Worm (Caenorhabditis elegans) whole organism, mixed stage, embryonic: ENCODE data around the gene F55C5.10.

Experiments
- M03D4.4 ChIP-seq: sonication (generic microtip); optimal IDR thresholded peaks from 2 replicates; lab custom pipeline; 2017; ENCODE audit warnings: mild to moderate bottlenecking, missing genetic modification characterization, missing compliant biosample characterization
- bed-3 ChIP-seq: fragments of 200-800 bp; sonication (Bioruptor generic); optimal IDR thresholded peaks from 3 replicates; lab custom pipeline; 2018; ENCODE audit warnings: mild to moderate bottlenecking, missing genetic modification characterization, moderate library complexity, missing compliant biosample characterization
- blmp-1 ChIP-seq: fragments of 150-350 bp; optimal IDR thresholded peaks from 2 replicates; lab custom pipeline; 2014; ENCODE audit warnings: missing biosample characterization, missing genetic modification characterization
- ceh-39 ChIP-seq: fragments of 150-350 bp; optimal IDR thresholded peaks from 2 replicates; lab custom pipeline; 2014; ENCODE audit warnings: missing biosample characterization, missing genetic modification characterization
- ceh-43 ChIP-seq: fragments of 200-800 bp; sonication (Bioruptor generic); optimal IDR thresholded peaks from 2 replicates; lab custom pipeline; 2018; ENCODE audit warnings: mild to moderate bottlenecking, missing genetic modification characterization, moderate library complexity, missing compliant biosample characterization
- ceh-83 ChIP-seq: fragments of 200-800 bp; sonication (Bioruptor generic); optimal IDR thresholded peaks from 2 replicates; lab custom pipeline; 2018; ENCODE audit warnings: mild to moderate bottlenecking, missing genetic modification characterization, missing compliant biosample characterization
- ces-1 ChIP-seq: fragments of 150-350 bp; optimal IDR thresholded peaks from 2 replicates; lab custom pipeline; 2014; ENCODE audit warnings: missing biosample characterization, missing genetic modification reagents, missing genetic modification characterization
- cnd-1 ChIP-seq: fragments of 200-800 bp; sonication (Bioruptor generic); optimal IDR thresholded peaks from 2 replicates; lab custom pipeline; 2018; ENCODE audit warnings: mild to moderate bottlenecking, missing genetic modification characterization, missing compliant biosample characterization
- drap-1 ChIP-seq: fragments of 200-800 bp; sonication (Bioruptor generic); optimal IDR thresholded peaks from 3 replicates; lab custom pipeline; 2018; ENCODE audit warnings: mild to moderate bottlenecking, missing genetic modification characterization, missing compliant biosample characterization
- elt-1 ChIP-seq: sonication (generic microtip); optimal IDR thresholded peaks from 2 replicates; lab custom pipeline; 2017; ENCODE audit warnings: missing genetic modification characterization, mild to moderate bottlenecking, missing compliant biosample characterization, antibody characterized with exemption, moderate library complexity, borderline replicate concordance; ENCODE audit not compliant: insufficient read depth
- elt-3 ChIP-seq: fragments of 150-350 bp; optimal IDR thresholded peaks from 2 replicates; lab custom pipeline; 2014; ENCODE audit warnings: missing biosample characterization, missing genetic modification characterization
- flh-1 ChIP-seq: fragments of 200-800 bp; sonication (Bioruptor generic); optimal IDR thresholded peaks from 2 replicates; lab custom pipeline; 2018; ENCODE audit warnings: mild to moderate bottlenecking, missing genetic modification characterization, moderate library complexity, missing compliant biosample characterization
- ham-2 ChIP-seq: fragments of 200-800 bp; sonication (Bioruptor generic); optimal IDR thresholded peaks from 2 replicates; lab custom pipeline; 2018; ENCODE audit warnings: mild to moderate bottlenecking, missing genetic modification characterization, missing compliant biosample characterization
- hlh-1 ChIP-seq: fragments of 150-350 bp; optimal IDR thresholded peaks from 2 replicates; lab custom pipeline; 2014; ENCODE audit warnings: missing biosample characterization, missing genetic modification reagents, missing genetic modification characterization
- lin-13 ChIP-seq: fragments of 150-350 bp; optimal IDR thresholded peaks from 2 replicates; lab custom pipeline; 2014; ENCODE audit warnings: missing biosample characterization, missing genetic modification characterization
- lin-32 ChIP-seq: fragments of 200-800 bp; sonication (Bioruptor generic); optimal IDR thresholded peaks from 2 replicates; lab custom pipeline; 2018; ENCODE audit warnings: mild to moderate bottlenecking, missing genetic modification characterization, missing compliant biosample characterization
- lsy-2 ChIP-seq: fragments of 150-350 bp; optimal IDR thresholded peaks from 2 replicates; lab custom pipeline; 2014; ENCODE audit warnings: missing biosample characterization, missing genetic modification characterization
- mab-5 ChIP-seq: fragments of 150-350 bp; optimal IDR thresholded peaks from 2 replicates; lab custom pipeline; 2014; ENCODE audit warnings: missing biosample characterization, missing genetic modification characterization
- mep-1 ChIP-seq: fragments of 150-350 bp; optimal IDR thresholded peaks from 2 replicates; lab custom pipeline; 2017; ENCODE audit warnings: missing biosample characterization, missing genetic modification reagents, missing genetic modification characterization, inconsistent platforms
- mls-2 ChIP-seq: sonication (generic microtip); optimal IDR thresholded peaks from 2 replicates; lab custom pipeline; 2016; ENCODE audit warnings: mild to moderate bottlenecking, missing genetic modification characterization, moderate library complexity, missing compliant biosample characterization
- nhr-12 ChIP-seq: fragments of 150-350 bp; optimal IDR thresholded peaks from 2 replicates; lab custom pipeline; 2014; ENCODE audit warnings: missing biosample characterization, missing genetic modification characterization
- nhr-2 ChIP-seq: fragments of 150-350 bp; optimal IDR thresholded peaks from 2 replicates; lab custom pipeline; 2014; ENCODE audit warnings: missing biosample characterization, missing genetic modification characterization
- nhr-237 ChIP-seq: fragments of 150-350 bp; optimal IDR thresholded peaks from 2 replicates; lab custom pipeline; 2014; ENCODE audit warnings: missing biosample characterization, missing genetic modification characterization
- nhr-28 ChIP-seq: fragments of 150-350 bp; optimal IDR thresholded peaks from 2 replicates; lab custom pipeline; 2014; ENCODE audit warnings: missing biosample characterization, missing genetic modification characterization
- nhr-76 ChIP-seq: sonication (generic microtip); optimal IDR thresholded peaks from 2 replicates; lab custom pipeline; 2017; ENCODE audit warnings: missing biosample characterization, missing genetic modification characterization
- pha-4 ChIP-seq: fragments of 150-350 bp; optimal IDR thresholded peaks from 2 replicates; lab custom pipeline; 2018; ENCODE audit warnings: missing biosample characterization, missing genetic modification reagents, missing genetic modification characterization
- sem-2 ChIP-seq: fragments of 200-800 bp; sonication (Bioruptor generic); optimal IDR thresholded peaks from 2 replicates; lab custom pipeline; 2018; ENCODE audit warnings: mild to moderate bottlenecking, missing genetic modification characterization, missing compliant biosample characterization
- snpc-4 ChIP-seq: fragments of 150-350 bp; optimal IDR thresholded peaks from 2 replicates; lab custom pipeline; 2014; ENCODE audit warnings: missing biosample characterization, missing genetic modification characterization
- sptf-1 ChIP-seq: sonication (generic microtip); optimal IDR thresholded peaks from 2 replicates; lab custom pipeline; 2017; ENCODE audit warnings: mild to moderate bottlenecking, missing genetic modification characterization, moderate library complexity, missing compliant biosample characterization
- tbx-8 ChIP-seq: fragments of 200-800 bp; sonication (Bioruptor generic); optimal IDR thresholded peaks from 2 replicates; lab custom pipeline; 2018; ENCODE audit warnings: mild to moderate bottlenecking, missing genetic modification characterization, moderate library complexity, missing compliant biosample characterization
- unc-120 ChIP-seq: sonication (generic microtip); optimal IDR thresholded peaks from 2 replicates; lab custom pipeline; 2017; ENCODE audit warnings: missing genetic modification characterization, missing compliant biosample characterization; ENCODE audit not compliant: poor library complexity, severe bottlenecking
- unc-39 ChIP-seq: fragments of 150-350 bp; optimal IDR thresholded peaks from 2 replicates; lab custom pipeline; 2014; ENCODE audit warnings: missing biosample characterization, missing genetic modification characterization
- unc-62 ChIP-seq: fragments of 150-350 bp; optimal IDR thresholded peaks from 2 replicates; lab custom pipeline; 2014; ENCODE audit warnings: missing biosample characterization, missing genetic modification reagents, missing genetic modification characterization
- zip-8 ChIP-seq: fragments of 150-350 bp; optimal IDR thresholded peaks from 2 replicates; lab custom pipeline; 2014; ENCODE audit warnings: missing biosample characterization, missing genetic modification characterization
- ztf-11 ChIP-seq: fragments of 150-350 bp; optimal IDR thresholded peaks from 2 replicates; lab custom pipeline; 2014; ENCODE audit warnings: missing biosample characterization, missing genetic modification characterization

Gene F55C5.10

ce11 chrV:12303453-12304077 is 20.3 kb downstream of the F55C5.10 start:
- TF ChIP-seq pha-4 (tag; lab: Kevin White, UChicago) (peak; percentile 85), nhr-2 (tag; lab: Kevin White, UChicago) (peak; percentile 14), ham-2 (peak; percentile 99), elt-1 (tag; lab: Kevin White, UChicago) (peak; percentile 82), drap-1 (GFP tag; lab: Kevin White, UChicago) (peak; percentile 100), zip-8 (tag; lab: Kevin White, UChicago) (peak; percentile 7), mep-1 (tag; lab: Kevin White, UChicago) (peak; percentile 79), tbx-8 (GFP tag; lab: Kevin White, UChicago) (peak; percentile 100), cnd-1 (tag; lab: Kevin White, UChicago) (peak; percentile 99), elt-3 (peak; percentile 82), mls-2 (peak; percentile 100), unc-62 (GFP tag; lab: Kevin White, UChicago) (peak; percentile 96), blmp-1 (tag; lab: Kevin White, UChicago) (peak; percentile 68), flh-1 (peak; percentile 99), hlh-1 (tag; lab: Kevin White, UChicago) (peak; percentile 83), ceh-43 (peak; percentile 99), ceh-39 (peak; percentile 84), sem-2 (GFP tag; lab: Kevin White, UChicago) (peak; percentile 99), ceh-83 (peak; percentile 100), unc-120 (peak; percentile 100), lin-32 (GFP tag; lab: Kevin White, UChicago) (peak; percentile 100), lsy-2 (tag; lab: Kevin White, UChicago) (peak; percentile 79), bed-3 (GFP tag; lab: Kevin White, UChicago) (peak; percentile 99), nhr-76 (tag; lab: Kevin White, UChicago) (peak; percentile 83), nhr-237 (tag; lab: Kevin White, UChicago) (peak; percentile 60), ztf-11 (peak; percentile 95), mab-5 (tag; lab: Kevin White, UChicago) (peak; percentile 75), nhr-28 (tag; lab: Kevin White, UChicago) (peak; percentile 97), snpc-4 (tag; lab: Kevin White, UChicago) (no peak), unc-39 (peak; percentile 92), nhr-12 (tag; lab: Kevin White, UChicago) (peak; percentile 80), ces-1 (GFP tag; lab: Kevin White, UChicago) (peak; percentile 68), sptf-1 (peak; percentile 100), M03D4.4 (tag; lab: Kevin White, UChicago) (peak; percentile 99), lin-13 (tag; lab: Kevin White, UChicago) (peak; percentile 92)

DNA sequence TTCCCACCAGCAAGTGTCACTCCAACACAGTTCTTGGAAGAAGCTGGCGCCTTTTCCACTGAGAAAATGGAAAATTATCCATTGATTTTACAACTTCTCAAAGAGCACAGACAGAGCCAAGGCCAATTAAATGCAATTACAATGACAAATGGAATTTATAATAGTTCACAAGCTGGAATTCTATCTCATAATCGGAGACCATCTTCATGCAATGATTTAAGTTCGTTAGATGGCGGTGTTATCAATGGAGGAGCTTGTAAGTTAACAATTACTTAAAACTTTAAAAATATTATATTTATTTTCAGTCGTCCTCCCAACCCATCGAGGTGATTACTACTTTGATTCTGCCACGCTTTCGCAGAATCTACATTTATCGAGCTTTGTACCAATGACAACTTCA is 22.4 kb downstream of the F55C5.10 start:
- no peak for TF ChIP-seq cnd-1 (tag; lab: Kevin White, UChicago)
- TF ChIP-seq unc-39 = no peak
- no peak for TF ChIP-seq tbx-8 (GFP tag; lab: Kevin White, UChicago)
- TF ChIP-seq lin-32 (GFP tag; lab: Kevin White, UChicago) = no peak
- TF ChIP-seq mep-1 (tag; lab: Kevin White, UChicago) = no peak
- TF ChIP-seq flh-1 = no peak
- TF ChIP-seq drap-1 (GFP tag; lab: Kevin White, UChicago) = no peak
- no peak for TF ChIP-seq unc-62 (GFP tag; lab: Kevin White, UChicago)
- TF ChIP-seq ham-2 = no peak
- TF ChIP-seq ces-1 (GFP tag; lab: Kevin White, UChicago) = no peak

DNA sequence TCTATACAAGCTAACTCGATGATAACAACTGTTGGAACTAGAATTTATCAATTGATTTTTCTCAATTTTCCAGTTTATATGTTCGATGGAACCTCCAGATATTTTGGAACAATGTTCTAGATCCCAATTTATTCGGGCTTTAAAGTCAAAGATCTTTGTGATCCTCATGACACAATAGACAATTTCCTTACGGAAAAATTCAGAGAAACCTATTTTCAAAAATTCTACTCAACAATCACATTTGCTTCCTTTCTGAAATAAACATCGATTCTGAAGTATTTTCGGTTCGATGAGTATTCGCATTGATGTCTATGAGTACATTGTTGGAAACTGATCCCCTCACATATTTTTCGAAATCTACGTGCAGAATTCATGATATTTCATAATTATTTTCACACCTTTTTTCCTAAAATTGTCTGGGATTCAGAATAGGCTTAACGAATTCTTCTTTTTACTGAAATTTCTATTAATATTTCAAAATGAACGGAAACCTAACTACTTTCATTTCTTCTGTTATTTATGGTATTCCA is 23.8 kb downstream of the F55C5.10 start, which contains the start of gene srg-45:
Gene srg-45, plus strand, starts transcription at position 480 of the 530 bp plus-strand sequence.
- TF ChIP-seq sptf-1 = no peak
- no peak for TF ChIP-seq nhr-237 (tag; lab: Kevin White, UChicago)
- no peak for TF ChIP-seq zip-8 (tag; lab: Kevin White, UChicago)
- TF ChIP-seq unc-120 = no peak
- no peak for TF ChIP-seq ham-2
- TF ChIP-seq mls-2 = no peak
- TF ChIP-seq unc-39 = no peak
- no peak for TF ChIP-seq lin-13 (tag; lab: Kevin White, UChicago)
- no peak for TF ChIP-seq mep-1 (tag; lab: Kevin White, UChicago)
- TF ChIP-seq lin-32 (GFP tag; lab: Kevin White, UChicago) = no peak
- TF ChIP-seq nhr-12 (tag; lab: Kevin White, UChicago) = no peak
- TF ChIP-seq tbx-8 (GFP tag; lab: Kevin White, UChicago) = no peak
- TF ChIP-seq ztf-11 = no peak
- TF ChIP-seq blmp-1 (tag; lab: Kevin White, UChicago) = no peak
- no peak for TF ChIP-seq cnd-1 (tag; lab: Kevin White, UChicago)
- no peak for TF ChIP-seq ceh-83
- TF ChIP-seq M03D4.4 (tag; lab: Kevin White, UChicago) = no peak
- TF ChIP-seq, all 35 proteins: peak for 0
